Fruit fly (Drosophila melanogaster) whole organism, prepupa: Measurements from ENCODE around the gene CG9992.

Experiments
- CG10669 ChIP-seq: fragments of 200-800 bp; sonication (Bioruptor generic); optimal IDR thresholded peaks from 3 replicates; lab custom pipeline; 2018; ENCODE audit warnings: missing biosample characterization, mild to moderate bottlenecking, missing genetic modification characterization, moderate library complexity
- CG11762 ChIP-seq: fragments of 200-800 bp; sonication (Bioruptor generic); optimal IDR thresholded peaks from 3 replicates; lab custom pipeline; 2016; ENCODE audit warnings: missing biosample characterization, missing genetic modification characterization; ENCODE audit not compliant: insufficient read depth
- CG11902 ChIP-seq: fragments of 200-800 bp; sonication (Bioruptor generic); optimal IDR thresholded peaks from 3 replicates; lab custom pipeline; 2016; ENCODE audit warnings: missing biosample characterization, missing genetic modification characterization
- CG15336 ChIP-seq: fragments of 200-800 bp; sonication (Bioruptor generic); IDR thresholded peaks from 2 replicates; pipeline ENCODE4 v1.3.6; 2022; ENCODE audit warnings: missing biosample characterization, missing genetic modification characterization
- CG16779 ChIP-seq: fragments of 200-800 bp; sonication (Bioruptor generic); optimal IDR thresholded peaks from 3 replicates; lab custom pipeline; 2017; ENCODE audit warnings: missing biosample characterization, mild to moderate bottlenecking, missing genetic modification characterization
- CG3032 ChIP-seq: fragments of 200-800 bp; optimal IDR thresholded peaks from 2 replicates; lab custom pipeline; 2019; ENCODE audit warnings: missing biosample characterization, mild to moderate bottlenecking, missing genetic modification characterization, moderate library complexity
- CG31627 ChIP-seq: fragments of 200-800 bp; sonication (Bioruptor generic); optimal IDR thresholded peaks from 3 replicates; lab custom pipeline; 2016; ENCODE audit warnings: missing biosample characterization, missing genetic modification characterization
- CG34406 ChIP-seq: fragments of 200-800 bp; sonication (Bioruptor generic); optimal IDR thresholded peaks from 3 replicates; lab custom pipeline; 2016; ENCODE audit warnings: missing biosample characterization, missing genetic modification characterization
- CG6276 ChIP-seq: fragments of 200-800 bp; sonication (Bioruptor generic); optimal IDR thresholded peaks from 2 replicates; lab custom pipeline; 2017; ENCODE audit warnings: missing biosample characterization, mild to moderate bottlenecking, missing genetic modification characterization
- CG6792 ChIP-seq: fragments of 200-800 bp; sonication (Bioruptor generic); optimal IDR thresholded peaks from 3 replicates; lab custom pipeline; 2016; ENCODE audit warnings: missing biosample characterization, missing genetic modification characterization
- CG6808 ChIP-seq: fragments of 200-800 bp; sonication (Bioruptor generic); optimal IDR thresholded peaks from 3 replicates; lab custom pipeline; 2017; ENCODE audit warnings: missing biosample characterization, missing genetic modification characterization, mild to moderate bottlenecking, moderate library complexity, missing genetic modification reagents
- CG8319 ChIP-seq: fragments of 200-800 bp; sonication (Bioruptor generic); optimal IDR thresholded peaks from 3 replicates; lab custom pipeline; 2016; ENCODE audit warnings: missing biosample characterization, missing genetic modification characterization
- CG8632 ChIP-seq: fragments of 200-800 bp; sonication (Bioruptor generic); optimal IDR thresholded peaks from 3 replicates; lab custom pipeline; 2016; ENCODE audit warnings: missing biosample characterization, missing genetic modification characterization
- CG9139 ChIP-seq: fragments of 200-800 bp; sonication (Bioruptor generic); optimal IDR thresholded peaks from 3 replicates; lab custom pipeline; 2017; ENCODE audit warnings: missing biosample characterization, mild to moderate bottlenecking, missing genetic modification characterization
- Eip75B ChIP-seq: fragments of 200-800 bp; sonication (Bioruptor generic); optimal IDR thresholded peaks from 3 replicates; lab custom pipeline; 2016; ENCODE audit warnings: missing biosample characterization, missing genetic modification characterization
- Eip78C ChIP-seq: fragments of 200-800 bp; sonication (Bioruptor generic); peaks from one replicate; lab custom pipeline; 2016; ENCODE audit warnings: missing biosample characterization, missing genetic modification characterization
- Eip93F ChIP-seq: fragments of 200-800 bp; sonication (Bioruptor generic); optimal IDR thresholded peaks from 2 replicates; lab custom pipeline; 2016; ENCODE audit warnings: missing biosample characterization, mild to moderate bottlenecking, missing genetic modification characterization
- Ets96B ChIP-seq: fragments of 200-800 bp; optimal IDR thresholded peaks from 2 replicates; lab custom pipeline; 2019; ENCODE audit warnings: missing biosample characterization, mild to moderate bottlenecking, missing genetic modification characterization, moderate library complexity
- Gug ChIP-seq: fragments of 200-800 bp; sonication (Bioruptor generic); IDR thresholded peaks from 2 replicates; pipeline ENCODE4 v1.3.6; 2022; ENCODE audit warnings: missing biosample characterization, missing genetic modification characterization
- Hr38 ChIP-seq: sonication (Bioruptor generic); optimal IDR thresholded peaks from 2 replicates; lab custom pipeline; 2016; ENCODE audit warnings: missing biosample characterization, missing genetic modification characterization
- Met ChIP-seq: fragments of 200-800 bp; sonication (Bioruptor generic); optimal IDR thresholded peaks from 3 replicates; lab custom pipeline; 2016; ENCODE audit warnings: missing biosample characterization, missing genetic modification characterization
- Sox14 ChIP-seq: fragments of 200-800 bp; sonication (Bioruptor generic); optimal IDR thresholded peaks from 3 replicates; lab custom pipeline; 2016; ENCODE audit warnings: missing biosample characterization, missing genetic modification characterization
- Sox15 ChIP-seq: fragments of 200-800 bp; sonication (Bioruptor generic); optimal IDR thresholded peaks from 3 replicates; lab custom pipeline; 2016; ENCODE audit warnings: missing biosample characterization, missing genetic modification characterization
- achi ChIP-seq: fragments of 200-800 bp; sonication (Bioruptor generic); optimal IDR thresholded peaks from 3 replicates; lab custom pipeline; 2016; ENCODE audit warnings: missing biosample characterization, missing genetic modification characterization
- cyc ChIP-seq: fragments of 200-800 bp; sonication (Bioruptor generic); optimal IDR thresholded peaks from 3 replicates; lab custom pipeline; 2016; ENCODE audit warnings: missing biosample characterization, missing genetic modification characterization
- dsx ChIP-seq: fragments of 200-800 bp; optimal IDR thresholded peaks from 3 replicates; lab custom pipeline; 2019; ENCODE audit warnings: missing biosample characterization, mild to moderate bottlenecking, missing genetic modification characterization, moderate library complexity; ENCODE audit not compliant: poor library complexity, severe bottlenecking
- esn ChIP-seq: fragments of 200-800 bp; sonication (Bioruptor generic); optimal IDR thresholded peaks from 2 replicates; lab custom pipeline; 2016; ENCODE audit warnings: missing biosample characterization, mild to moderate bottlenecking, missing genetic modification characterization, moderate library complexity
- fd59A ChIP-seq: fragments of 200-800 bp; sonication (Bioruptor generic); optimal IDR thresholded peaks from 2 replicates; lab custom pipeline; 2017; ENCODE audit warnings: missing biosample characterization, mild to moderate bottlenecking, missing genetic modification characterization, missing genetic modification reagents
- fkh ChIP-seq: fragments of 200-800 bp; sonication (Bioruptor generic); optimal IDR thresholded peaks from 3 replicates; lab custom pipeline; 2017; ENCODE audit warnings: missing biosample characterization, mild to moderate bottlenecking, missing genetic modification characterization, moderate library complexity
- lz ChIP-seq: fragments of 200-800 bp; sonication (Bioruptor generic); optimal IDR thresholded peaks from 3 replicates; lab custom pipeline; 2016; ENCODE audit warnings: missing biosample characterization, missing genetic modification characterization
- salr ChIP-seq, 2 experiments: fragments of 200-800 bp; sonication (Bioruptor generic); optimal IDR thresholded peaks; 3 replicates each; lab custom pipeline; 2016 to 2018; ENCODE audit warnings: missing biosample characterization in 2 of 2, missing genetic modification characterization in 2 of 2, mild to moderate bottlenecking in 1 of 2
- spab ChIP-seq: fragments of 200-800 bp; sonication (Bioruptor generic); optimal IDR thresholded peaks from 2 replicates; lab custom pipeline; 2017; ENCODE audit warnings: missing biosample characterization, mild to moderate bottlenecking, missing genetic modification characterization, missing genetic modification reagents
- svp ChIP-seq: fragments of 200-800 bp; sonication (Bioruptor generic); peaks from one replicate; lab custom pipeline; 2016; ENCODE audit warnings: missing biosample characterization, missing genetic modification characterization
- topi ChIP-seq: fragments of 200-800 bp; sonication (Bioruptor generic); optimal IDR thresholded peaks from 3 replicates; lab custom pipeline; 2016; ENCODE audit warnings: missing biosample characterization, missing genetic modification characterization
- vri ChIP-seq: fragments of 200-800 bp; sonication (Bioruptor generic); optimal IDR thresholded peaks from 3 replicates; lab custom pipeline; 2016; ENCODE audit warnings: missing biosample characterization, mild to moderate bottlenecking, missing genetic modification characterization

The CG9992 gene

dm6 chrX:16414451-16415368 lies 30.0 kb upstream of the CG9992 start, which contains the start of gene Traf-like:
Gene Traf-like (plus strand): TSS chrX:16415046.
- no peak for TF ChIP-seq spab (GFP tag; lab: Kevin White, UChicago)
- no peak for TF ChIP-seq fd59A
- no peak for TF ChIP-seq CG8319 (GFP tag; lab: Kevin White, UChicago)
- peak; percentile 13 for TF ChIP-seq lz
- no peak for TF ChIP-seq Ets96B
- TF ChIP-seq CG11762 (GFP tag; lab: Kevin White, UChicago) = no peak
- peak; percentile 81 for TF ChIP-seq svp (GFP tag; lab: Kevin White, UChicago)
- TF ChIP-seq Sox14 (GFP tag; lab: Kevin White, UChicago) = no peak
- peak; percentile 5 for TF ChIP-seq topi (GFP tag; lab: Kevin White, UChicago)
- peak; percentile 5 for TF ChIP-seq esn (GFP tag; lab: Kevin White, UChicago)
- TF ChIP-seq CG6276 = no peak
- TF ChIP-seq CG3032 (tag; lab: Kevin White, UChicago) = no peak
- TF ChIP-seq Gug (GFP tag; lab: Robert Waterston, UW) = no peak
- peak; percentile 51 for TF ChIP-seq Eip78C
- peak; percentile 50 for TF ChIP-seq Eip75B (GFP tag; lab: Kevin White, UChicago)
- TF ChIP-seq cyc (GFP tag; lab: Kevin White, UChicago) = no peak
- no peak for TF ChIP-seq dsx (GFP tag; lab: Kevin White, UChicago)
- no peak for TF ChIP-seq CG16779
- TF ChIP-seq Eip93F (GFP tag; lab: Kevin White, UChicago) = no peak
- TF ChIP-seq CG34406 (GFP tag; lab: Kevin White, UChicago) = no peak
- no peak for TF ChIP-seq CG8632 (GFP tag; lab: Kevin White, UChicago)
- TF ChIP-seq salr (GFP tag; optimal IDR thresholded peaks at IDR 0.05; lab: Kevin White, UChicago) = no peak
- no peak for TF ChIP-seq Met (GFP tag; lab: Kevin White, UChicago)
- peak; percentile 38 for TF ChIP-seq fkh (GFP tag; lab: Kevin White, UChicago)

dm6 chrX:16406083-16406482 lies 21.4 kb upstream of the CG9992 start:
- TF ChIP-seq Eip78C (peak; percentile 46), Gug (GFP tag; lab: Robert Waterston, UW) (no peak), CG31627 (GFP tag; lab: Kevin White, UChicago) (no peak), salr (GFP tag; optimal IDR thresholded peaks at IDR 0.05; lab: Kevin White, UChicago) (no peak), CG9139 (GFP tag; lab: Kevin White, UChicago) (no peak)

DNA sequence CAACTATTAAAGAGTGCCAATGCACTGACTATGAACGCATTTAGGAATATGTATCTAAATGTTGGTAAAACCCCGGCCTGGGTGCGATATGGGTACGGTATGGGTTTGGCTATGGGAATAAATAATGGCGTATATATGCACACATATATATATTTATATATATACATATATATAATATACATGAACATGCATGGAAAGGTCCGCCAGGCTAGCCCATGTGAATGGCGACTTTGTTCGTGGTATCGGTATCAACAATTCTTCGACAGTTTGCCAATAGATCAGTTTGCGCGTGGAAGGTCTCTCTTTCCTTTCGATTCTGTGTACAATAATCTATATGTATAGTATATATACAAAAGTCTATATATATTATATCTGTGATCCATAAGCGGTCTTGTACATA lies 20.5 kb upstream of the CG9992 start, which contains the start of gene CG4301:
TSS of gene CG4301 (plus strand) at position 301 of the 400 bp plus-strand sequence.
- TF ChIP-seq CG11902 (no peak), CG6808 (no peak), CG8319 (GFP tag; lab: Kevin White, UChicago) (no peak), CG6792 (GFP tag; lab: Kevin White, UChicago) (no peak), Met (GFP tag; lab: Kevin White, UChicago) (no peak), CG15336 (GFP tag; lab: Robert Waterston, UW) (no peak), spab (GFP tag; lab: Kevin White, UChicago) (no peak), vri (GFP tag; lab: Kevin White, UChicago) (no peak), Eip75B (GFP tag; lab: Kevin White, UChicago) (no peak), CG10669 (GFP tag; lab: Kevin White, UChicago) (no peak)

DNA sequence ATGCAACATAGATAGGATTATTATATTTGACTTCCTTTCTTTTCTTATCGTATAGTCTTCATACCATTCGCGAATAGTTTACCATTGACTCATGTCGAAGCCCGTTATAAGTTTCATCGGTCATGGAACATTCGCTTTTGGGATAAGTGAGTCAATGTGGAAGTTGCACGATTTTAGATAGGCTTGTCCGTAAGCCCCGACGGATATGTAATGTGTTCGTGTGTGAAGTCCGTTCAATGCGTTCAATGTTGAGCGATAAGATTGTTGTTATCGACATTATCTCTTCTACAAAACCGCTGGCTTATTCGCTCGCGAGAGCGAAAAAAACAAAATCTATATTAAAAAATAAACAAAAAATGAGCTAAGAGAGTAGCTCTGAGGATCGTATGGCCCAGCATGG lies 20.1 kb upstream of the CG9992 start, which contains the start of gene CG9981:
TSS of gene CG9981 (minus strand) at position 320 of the 400 bp plus-strand sequence.
- TF ChIP-seq Hr38 (GFP tag; lab: Kevin White, UChicago) (no peak), vri (GFP tag; lab: Kevin White, UChicago) (peak; percentile 21), achi (GFP tag; lab: Kevin White, UChicago) (no peak), Sox15 (GFP tag; lab: Kevin White, UChicago) (no peak), svp (GFP tag; lab: Kevin White, UChicago) (peak; percentile 53)
